Fruit fly (Drosophila melanogaster) whole organism, prepupa: ENCODE data around the gene CG3168.

ENCODE experiments used
- CG1621 ChIP-seq: fragments of 200-800 bp; sonication (Bioruptor generic); optimal IDR thresholded peaks from 3 replicates; lab custom pipeline; 2018; ENCODE audit warnings: missing biosample characterization, mild to moderate bottlenecking, missing genetic modification characterization
- CG3032 ChIP-seq: fragments of 200-800 bp; optimal IDR thresholded peaks from 2 replicates; lab custom pipeline; 2019; ENCODE audit warnings: missing biosample characterization, mild to moderate bottlenecking, missing genetic modification characterization, moderate library complexity
- CG31627 ChIP-seq: fragments of 200-800 bp; sonication (Bioruptor generic); optimal IDR thresholded peaks from 3 replicates; lab custom pipeline; 2016; ENCODE audit warnings: missing biosample characterization, missing genetic modification characterization
- CG6854 ChIP-seq: fragments of 200-800 bp; sonication (Bioruptor generic); optimal IDR thresholded peaks from 2 replicates; lab custom pipeline; 2017; ENCODE audit warnings: missing biosample characterization, mild to moderate bottlenecking, missing genetic modification characterization

- TF ChIP-seq CG31627 (GFP tag; lab: Kevin White, UChicago): no peak
- no peak for TF ChIP-seq CG1621
- TF ChIP-seq CG6854 (GFP tag; lab: Kevin White, UChicago): no peak
- TF ChIP-seq CG3032: no peak
These were observed 30.3 kb downstream of the CG3168 start for dm6 chrX:6709252-6710037.
